Worm (Caenorhabditis elegans) whole organism, L3 larva: ENCODE measurements around the gene lgg-1.

Experiments used
- R02D3.7 ChIP-seq: fragments of 150-350 bp; optimal IDR thresholded peaks from 2 replicates; lab custom pipeline; 2014; ENCODE audit warnings: missing biosample characterization, missing genetic modification characterization
- ZK546.5 ChIP-seq: sonication (generic microtip); optimal IDR thresholded peaks from 2 replicates; lab custom pipeline; 2017; ENCODE audit warnings: missing biosample characterization, missing genetic modification characterization
- aly-2 ChIP-seq: fragments of 150-350 bp; optimal IDR thresholded peaks from 2 replicates; lab custom pipeline; 2014; ENCODE audit warnings: missing biosample characterization, missing genetic modification characterization
- ama-1 ChIP-seq: fragments of 150-350 bp; optimal IDR thresholded peaks from 2 replicates; lab custom pipeline; 2018
- ceh-16 ChIP-seq: sonication (generic microtip); optimal IDR thresholded peaks from 2 replicates; lab custom pipeline; 2017; ENCODE audit warnings: missing biosample characterization, missing genetic modification characterization
- ceh-28 ChIP-seq: fragments of 150-350 bp; optimal IDR thresholded peaks from 2 replicates; lab custom pipeline; 2014; ENCODE audit warnings: missing biosample characterization, missing genetic modification reagents, missing genetic modification characterization
- ceh-82 ChIP-seq: fragments of 150-350 bp; optimal IDR thresholded peaks from 2 replicates; lab custom pipeline; 2014; ENCODE audit warnings: missing biosample characterization, missing genetic modification characterization
- egl-27 ChIP-seq: sonication (generic microtip); optimal IDR thresholded peaks from 4 replicates; lab custom pipeline; 2017; ENCODE audit warnings: missing biosample characterization, missing genetic modification reagents, missing genetic modification characterization
- egl-5 ChIP-seq: fragments of 150-350 bp; optimal IDR thresholded peaks from 2 replicates; lab custom pipeline; 2017; ENCODE audit warnings: missing biosample characterization, missing genetic modification reagents, missing genetic modification characterization, inconsistent platforms
- elt-1 ChIP-seq: fragments of 150-350 bp; optimal IDR thresholded peaks from 2 replicates; lab custom pipeline; 2014; ENCODE audit warnings: missing biosample characterization, missing genetic modification characterization
- elt-2 ChIP-seq: sonication (generic microtip); optimal IDR thresholded peaks from 2 replicates; lab custom pipeline; 2016; ENCODE audit warnings: missing genetic modification reagents, mild to moderate bottlenecking, missing genetic modification characterization, missing compliant biosample characterization
- elt-3 ChIP-seq, 3 experiments: fragments of 150-350 bp in 1 of 3; sonication (generic microtip) in 2 of 3; optimal IDR thresholded peaks; 2 replicates in 2 of 3; 4 replicates in 1 of 3; lab custom pipeline; 2014 to 2017; ENCODE audit warnings: missing biosample characterization in 3 of 3, missing genetic modification characterization in 3 of 3
- fkh-10 ChIP-seq: sonication (generic microtip); optimal IDR thresholded peaks from 2 replicates; lab custom pipeline; 2017; ENCODE audit warnings: missing biosample characterization, missing genetic modification reagents, missing genetic modification characterization
- fkh-2 ChIP-seq: fragments of 150-350 bp; optimal IDR thresholded peaks from 2 replicates; lab custom pipeline; 2014; ENCODE audit warnings: missing biosample characterization, missing genetic modification reagents, missing genetic modification characterization
- hmg-11 ChIP-seq: sonication (generic microtip); optimal IDR thresholded peaks from 2 replicates; lab custom pipeline; 2016; ENCODE audit warnings: missing genetic modification characterization, missing compliant biosample characterization
- jun-1 ChIP-seq: fragments of 150-350 bp; optimal IDR thresholded peaks from 2 replicates; lab custom pipeline; 2014; ENCODE audit warnings: missing biosample characterization, missing genetic modification reagents, missing genetic modification characterization
- lin-15B ChIP-seq: fragments of 150-350 bp; optimal IDR thresholded peaks from 2 replicates; lab custom pipeline; 2014; ENCODE audit warnings: missing biosample characterization, missing genetic modification characterization
- lin-39 ChIP-seq: fragments of 150-350 bp; optimal IDR thresholded peaks from 2 replicates; lab custom pipeline; 2018; ENCODE audit warnings: missing biosample characterization, missing genetic modification reagents, missing genetic modification characterization
- lsy-12 ChIP-seq: sonication (generic microtip); optimal IDR thresholded peaks from 2 replicates; lab custom pipeline; 2016; ENCODE audit warnings: mild to moderate bottlenecking, missing genetic modification characterization, missing compliant biosample characterization
- mdl-1 ChIP-seq: fragments of 150-350 bp; optimal IDR thresholded peaks from 2 replicates; lab custom pipeline; 2014; ENCODE audit warnings: missing biosample characterization, missing genetic modification characterization
- nfya-1 ChIP-seq: sonication (generic microtip); optimal IDR thresholded peaks from 2 replicates; lab custom pipeline; 2017; ENCODE audit warnings: missing genetic modification characterization, mild to moderate bottlenecking, missing compliant biosample characterization, antibody characterized with exemption, moderate library complexity; ENCODE audit not compliant: insufficient read depth
- nhr-11 ChIP-seq: fragments of 150-350 bp; optimal IDR thresholded peaks from 2 replicates; lab custom pipeline; 2014; ENCODE audit warnings: missing biosample characterization, missing genetic modification characterization
- nhr-23 ChIP-seq: fragments of 150-350 bp; optimal IDR thresholded peaks from 2 replicates; lab custom pipeline; 2014; ENCODE audit warnings: missing biosample characterization, missing genetic modification reagents, missing genetic modification characterization
- nhr-237 ChIP-seq: fragments of 150-350 bp; optimal IDR thresholded peaks from 2 replicates; lab custom pipeline; 2014; ENCODE audit warnings: missing biosample characterization, missing genetic modification characterization
- nhr-25 ChIP-seq: sonication (generic microtip); optimal IDR thresholded peaks from 2 replicates; lab custom pipeline; 2017; ENCODE audit warnings: missing biosample characterization, missing genetic modification characterization
- nhr-28 ChIP-seq: fragments of 150-350 bp; optimal IDR thresholded peaks from 2 replicates; lab custom pipeline; 2014; ENCODE audit warnings: missing biosample characterization, missing genetic modification characterization
- nhr-43 ChIP-seq: sonication (generic microtip); optimal IDR thresholded peaks from 2 replicates; lab custom pipeline; 2016; ENCODE audit warnings: mild to moderate bottlenecking, missing genetic modification characterization, missing compliant biosample characterization; ENCODE audit not compliant: poor library complexity, severe bottlenecking
- nhr-67 ChIP-seq: fragments of 150-350 bp; optimal IDR thresholded peaks from 2 replicates; lab custom pipeline; 2014; ENCODE audit warnings: missing biosample characterization, missing genetic modification characterization
- nhr-76 ChIP-seq: fragments of 150-350 bp; sonication (generic microtip); optimal IDR thresholded peaks from 5 replicates; lab custom pipeline; 2014; ENCODE audit warnings: missing biosample characterization, missing genetic modification characterization
- nhr-77 ChIP-seq: fragments of 150-350 bp; optimal IDR thresholded peaks from 2 replicates; lab custom pipeline; 2014; ENCODE audit warnings: missing biosample characterization, missing genetic modification characterization
- pha-4 ChIP-seq: fragments of 150-350 bp; optimal IDR thresholded peaks from 2 replicates; lab custom pipeline; 2014; ENCODE audit warnings: missing biosample characterization, missing genetic modification reagents, missing genetic modification characterization
- pqm-1 ChIP-seq: fragments of 150-350 bp; optimal IDR thresholded peaks from 2 replicates; lab custom pipeline; 2017; ENCODE audit warnings: missing biosample characterization, missing genetic modification characterization, inconsistent platforms
- skn-1 ChIP-seq: fragments of 150-350 bp; optimal IDR thresholded peaks from 2 replicates; lab custom pipeline; 2014; ENCODE audit warnings: missing biosample characterization, missing genetic modification characterization
- snpc-4 ChIP-seq: fragments of 150-350 bp; optimal IDR thresholded peaks from 2 replicates; lab custom pipeline; 2014; ENCODE audit warnings: missing biosample characterization, missing genetic modification characterization
- tbx-2 ChIP-seq: sonication (generic microtip); optimal IDR thresholded peaks from 2 replicates; lab custom pipeline; 2016; ENCODE audit warnings: mild to moderate bottlenecking, missing genetic modification characterization, missing compliant biosample characterization
- unc-39 ChIP-seq: sonication (generic microtip); optimal IDR thresholded peaks from 4 replicates; lab custom pipeline; 2017; ENCODE audit warnings: missing biosample characterization, missing genetic modification characterization
- unc-62 ChIP-seq: fragments of 150-350 bp; sonication (generic microtip); optimal IDR thresholded peaks from 4 replicates; lab custom pipeline; 2014; ENCODE audit warnings: missing biosample characterization, missing genetic modification reagents, missing genetic modification characterization
- zag-1 ChIP-seq: fragments of 150-350 bp; optimal IDR thresholded peaks from 2 replicates; lab custom pipeline; 2014; ENCODE audit warnings: missing biosample characterization, missing genetic modification characterization
- ztf-4 ChIP-seq: fragments of 150-350 bp; optimal IDR thresholded peaks from 2 replicates; lab custom pipeline; 2014; ENCODE audit warnings: missing biosample characterization, missing genetic modification characterization

The lgg-1 gene

ce11 chrII:6339511-6339910 lies 8.0 kb downstream of the lgg-1 start:
- no peak for TF ChIP-seq lsy-12 (tag; lab: Kevin White, UChicago)
- no peak for TF ChIP-seq nhr-77 (tag; lab: Kevin White, UChicago)
- no peak for TF ChIP-seq skn-1 (tag; lab: Kevin White, UChicago)
- no peak for TF ChIP-seq ama-1 (lab: Kevin White, UChicago)
- peak; percentile 44 for TF ChIP-seq pha-4 (tag; lab: Kevin White, UChicago)
- no peak for TF ChIP-seq R02D3.7 (tag; lab: Kevin White, UChicago)
- TF ChIP-seq jun-1 (tag; lab: Kevin White, UChicago) = no peak
- TF ChIP-seq aly-2 (tag; lab: Kevin White, UChicago) = no peak
- peak; percentile 51 for TF ChIP-seq elt-2 (tag; lab: Kevin White, UChicago)
- TF ChIP-seq pqm-1 = peak; percentile 72

ce11 chrII:6335358-6335757 lies 12.2 kb downstream of the lgg-1 start, which contains the start of gene C32D5.14:
TSS of gene C32D5.14 (plus strand) at chrII:6335488.
- TF ChIP-seq ceh-28 = no peak
- TF ChIP-seq nhr-11 = peak; percentile 18
- peak; percentile 67 for TF ChIP-seq elt-2 (tag; lab: Kevin White, UChicago)
- TF ChIP-seq pqm-1 = peak; percentile 56
- TF ChIP-seq unc-62 (GFP tag; lab: Kevin White, UChicago) = no peak

ce11 chrII:6334745-6335260 lies 12.7 kb downstream of the lgg-1 start:
- TF ChIP-seq pqm-1 (no peak), elt-2 (tag; lab: Kevin White, UChicago) (peak; percentile 64)

ce11 chrII:6333887-6334286 lies 13.6 kb downstream of the lgg-1 start, which contains the start of gene ttc-39B:
TSS of gene ttc-39B (minus strand) at chrII:6333987.
- TF ChIP-seq lin-15B (tag; lab: Kevin White, UChicago) (no peak), lin-39 (tag; lab: Kevin White, UChicago) (no peak), nhr-25 (tag; lab: Kevin White, UChicago) (no peak), nhr-237 (tag; lab: Kevin White, UChicago) (no peak), ZK546.5 (tag; lab: Kevin White, UChicago) (no peak)
- TF ChIP-seq, all 47 proteins: peak for 0

- peak; percentile 94 for TF ChIP-seq pha-4 (tag; lab: Kevin White, UChicago)
- no peak for TF ChIP-seq nhr-76
- TF ChIP-seq lin-15B (tag; lab: Kevin White, UChicago) = peak; percentile 91
- TF ChIP-seq skn-1 (tag; lab: Kevin White, UChicago) = peak; percentile 49
- TF ChIP-seq egl-27 (tag; lab: Kevin White, UChicago) = peak; percentile 60
- TF ChIP-seq snpc-4 (tag; lab: Kevin White, UChicago) = peak; percentile 94
- TF ChIP-seq unc-62 (GFP tag; lab: Kevin White, UChicago) = peak; percentile 46
- TF ChIP-seq nhr-237 (tag; lab: Kevin White, UChicago) = no peak
- TF ChIP-seq nhr-23 = peak; percentile 89
- TF ChIP-seq ceh-16 (tag; lab: Kevin White, UChicago) = no peak
- peak; percentile 72 for TF ChIP-seq mdl-1 (tag; lab: Kevin White, UChicago)
- TF ChIP-seq unc-39 (tag; lab: Kevin White, UChicago) = no peak
- no peak for TF ChIP-seq nhr-77 (tag; lab: Kevin White, UChicago)
- peak; percentile 27 for TF ChIP-seq zag-1
- TF ChIP-seq nhr-28 (tag; lab: Kevin White, UChicago) = no peak
- peak; percentile 80 for TF ChIP-seq nhr-11
- TF ChIP-seq lsy-12 (tag; lab: Kevin White, UChicago) = peak; percentile 86
- peak; percentile 96 for TF ChIP-seq hmg-11 (tag; lab: Kevin White, UChicago)
- peak; percentile 68 for TF ChIP-seq ztf-4 (tag; lab: Kevin White, UChicago)
- TF ChIP-seq ama-1 (lab: Kevin White, UChicago) = peak; percentile 54
- peak; percentile 84 for TF ChIP-seq elt-2 (tag; lab: Kevin White, UChicago)
- peak; percentile 68 for TF ChIP-seq ceh-28
- TF ChIP-seq fkh-2 = no peak
- TF ChIP-seq jun-1 (tag; lab: Kevin White, UChicago) = peak; percentile 90
- TF ChIP-seq tbx-2 (tag; lab: Kevin White, UChicago) = peak; percentile 91
- peak; percentile 93 for TF ChIP-seq lin-39 (tag; lab: Kevin White, UChicago)
- peak in 1 of 3 experiments; percentile 55 for TF ChIP-seq elt-3 (tag; optimal IDR thresholded peaks at IDR 0.05; lab: Kevin White, UChicago)
- peak; percentile 42 for TF ChIP-seq pqm-1
- TF ChIP-seq nhr-67 = no peak
- TF ChIP-seq R02D3.7 (tag; lab: Kevin White, UChicago) = peak; percentile 75
- TF ChIP-seq egl-5 (tag; lab: Kevin White, UChicago) = peak; percentile 86
- peak; percentile 98 for TF ChIP-seq nhr-25 (tag; lab: Kevin White, UChicago)
- peak; percentile 78 for TF ChIP-seq elt-1
- TF ChIP-seq ceh-82 = peak; percentile 75
- peak; percentile 94 for TF ChIP-seq nfya-1 (tag; lab: Kevin White, UChicago)
- peak; percentile 64 for TF ChIP-seq fkh-10
- TF ChIP-seq nhr-43 (tag; lab: Kevin White, UChicago) = peak; percentile 78
Measured at ce11 chrII:6331222-6331830, 16.2 kb downstream of the lgg-1 start, which contains the start of gene set-4. TSS of gene set-4 (minus strand) at chrII:6331341.
